Worm (Caenorhabditis elegans): ENCODE results near the gene prx-10.

DNA sequence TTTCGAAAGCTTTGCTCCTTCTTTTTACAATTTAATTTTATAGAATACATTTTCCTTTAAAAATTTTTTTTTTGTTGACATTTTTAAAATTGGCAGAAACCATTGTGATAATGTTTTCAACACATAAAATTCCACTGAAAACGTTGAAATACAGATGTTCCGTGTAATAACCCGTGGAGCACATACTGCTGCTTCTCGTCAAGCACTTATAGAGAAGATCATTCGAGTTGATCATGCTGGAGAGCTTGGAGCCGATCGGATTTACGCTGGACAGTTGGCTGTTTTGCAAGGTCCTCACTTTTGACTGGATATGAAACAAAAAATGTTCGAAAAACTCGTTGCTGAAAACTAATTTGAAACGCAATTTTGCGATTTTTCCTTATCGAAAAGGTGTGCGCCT is 41.5 kb downstream of the prx-10 start, which contains the start of gene clk-1:
- TF ChIP-seq med-1 (GFP tag; optimal IDR thresholded peaks at IDR 0.05; ENCODE audit: insufficient read depth) (no peak), flt-1 (GFP tag; IDR thresholded peaks at IDR 0.05) (no peak), ref-1 (GFP tag; conservative IDR thresholded peaks at IDR 0.05) (no peak), klf-2 (GFP tag; conservative IDR thresholded peaks at IDR 0.05) (no peak)

Measured in whole organism, midembryonic.